Fruit fly (Drosophila melanogaster) whole organism, embryonic: Measurements from ENCODE around the gene CycG.

Experiments
- ATbp ChIP-seq: fragments of 200-800 bp; sonication (Bioruptor generic); optimal IDR thresholded peaks from 2 replicates; lab custom pipeline; 2017; ENCODE audit warnings: missing biosample characterization, mild to moderate bottlenecking, missing genetic modification characterization, missing genetic modification reagents
- Aef1 ChIP-seq: fragments of 200-800 bp; sonication (Bioruptor generic); IDR thresholded peaks from 3 replicates; pipeline ENCODE4 v1.3.6; 2022; ENCODE audit warnings: missing biosample characterization, missing genetic modification characterization
- Antp ChIP-seq: fragments of 200-800 bp; sonication (Bioruptor generic); optimal IDR thresholded peaks from 3 replicates; lab custom pipeline; 2016; ENCODE audit warnings: missing biosample characterization, missing genetic modification characterization
- B-H2 ChIP-seq: fragments of 200-800 bp; sonication (Bioruptor generic); optimal IDR thresholded peaks from 2 replicates; lab custom pipeline; 2018; ENCODE audit warnings: missing biosample characterization, mild to moderate bottlenecking, missing genetic modification characterization
- C15 ChIP-seq: fragments of 200-800 bp; sonication (Bioruptor generic); IDR thresholded peaks from 3 replicates; pipeline ENCODE4 v1.3.6; 2022; ENCODE audit warnings: missing biosample characterization, missing genetic modification characterization
- CG10274 ChIP-seq: fragments of 200-800 bp; sonication (Bioruptor generic); optimal IDR thresholded peaks from 3 replicates; lab custom pipeline; 2017; ENCODE audit warnings: missing biosample characterization, mild to moderate bottlenecking, missing genetic modification characterization
- CG11085 ChIP-seq: fragments of 200-800 bp; sonication (Bioruptor generic); IDR thresholded peaks from 2 replicates; pipeline ENCODE4 v1.3.6; 2022; ENCODE audit warnings: missing biosample characterization, missing genetic modification characterization
- CG11695 ChIP-seq: fragments of 200-800 bp; sonication (Bioruptor generic); IDR thresholded peaks from 3 replicates; pipeline ENCODE4 v1.3.6; 2022; ENCODE audit warnings: missing biosample characterization, missing genetic modification characterization
- CG12744 ChIP-seq: fragments of 200-800 bp; sonication (Bioruptor generic); optimal IDR thresholded peaks from 2 replicates; lab custom pipeline; 2016; ENCODE audit warnings: missing biosample characterization, missing genetic modification characterization
- CG14014 ChIP-seq: fragments of 200-800 bp; sonication (Bioruptor generic); IDR thresholded peaks from 2 replicates; pipeline ENCODE4 v1.3.6; 2022; ENCODE audit warnings: missing biosample characterization, missing genetic modification characterization
- CG14710 ChIP-seq: fragments of 200-800 bp; sonication (Bioruptor generic); optimal IDR thresholded peaks from 3 replicates; lab custom pipeline; 2019; ENCODE audit warnings: missing biosample characterization, mild to moderate bottlenecking, missing genetic modification characterization, moderate library complexity
- CG15011 ChIP-seq: fragments of 200-800 bp; sonication (Bioruptor generic); optimal IDR thresholded peaks from 3 replicates; lab custom pipeline; 2018; ENCODE audit warnings: missing biosample characterization, mild to moderate bottlenecking, missing genetic modification characterization
- CG17829 ChIP-seq: fragments of 200-800 bp; optimal IDR thresholded peaks from 2 replicates; lab custom pipeline; 2019; ENCODE audit warnings: missing biosample characterization, mild to moderate bottlenecking, missing genetic modification characterization, moderate library complexity
- CG18764 ChIP-seq: fragments of 200-800 bp; sonication (Bioruptor generic); optimal IDR thresholded peaks from 3 replicates; lab custom pipeline; 2016; ENCODE audit warnings: missing biosample characterization, missing genetic modification characterization
- CG30403 ChIP-seq: fragments of 200-800 bp; sonication (Bioruptor generic); optimal IDR thresholded peaks from 3 replicates; lab custom pipeline; 2016; ENCODE audit warnings: missing biosample characterization, missing genetic modification characterization
- CG3065 ChIP-seq: fragments of 200-800 bp; sonication (Bioruptor generic); optimal IDR thresholded peaks from 2 replicates; lab custom pipeline; 2016; ENCODE audit warnings: missing biosample characterization, missing genetic modification characterization
- CG34422 ChIP-seq: fragments of 200-800 bp; sonication (Bioruptor generic); IDR thresholded peaks from 3 replicates; pipeline ENCODE4 v1.3.6; 2022; ENCODE audit warnings: missing biosample characterization, missing genetic modification characterization
- CG7372 ChIP-seq: fragments of 200-800 bp; sonication (Bioruptor generic); IDR thresholded peaks from 2 replicates; pipeline ENCODE4 v1.3.6; 2022; ENCODE audit warnings: missing biosample characterization, missing genetic modification characterization
- CG7963 ChIP-seq: fragments of 200-800 bp; sonication (Bioruptor generic); IDR thresholded peaks from 3 replicates; pipeline ENCODE4 v1.3.6; 2022; ENCODE audit warnings: missing biosample characterization, missing genetic modification characterization; ENCODE audit not compliant: partially characterized antibody
- CG8281 ChIP-seq: fragments of 200-800 bp; sonication (Bioruptor generic); optimal IDR thresholded peaks from 2 replicates; lab custom pipeline; 2018; ENCODE audit warnings: missing biosample characterization, mild to moderate bottlenecking, missing genetic modification characterization, moderate library complexity
- CG8388 ChIP-seq: fragments of 200-800 bp; sonication (Bioruptor generic); optimal IDR thresholded peaks from 2 replicates; lab custom pipeline; 2019; ENCODE audit warnings: missing biosample characterization, mild to moderate bottlenecking, missing genetic modification characterization, moderate library complexity
- CG8765 ChIP-seq: fragments of 200-800 bp; sonication (Bioruptor generic); IDR thresholded peaks from 2 replicates; pipeline ENCODE4 v1.3.6; 2022; ENCODE audit warnings: missing biosample characterization, missing genetic modification characterization
- CG9609 ChIP-seq: fragments of 200-800 bp; sonication (Bioruptor generic); optimal IDR thresholded peaks from 3 replicates; lab custom pipeline; 2016; ENCODE audit warnings: missing biosample characterization, missing genetic modification characterization
- Dll ChIP-seq: fragments of 200-800 bp; sonication (Bioruptor generic); IDR thresholded peaks from 4 replicates; pipeline ENCODE4 v1.3.6; 2022; ENCODE audit warnings: missing biosample characterization, missing genetic modification characterization; ENCODE audit not compliant: partially characterized antibody
- Drgx ChIP-seq: fragments of 200-800 bp; sonication (Bioruptor generic); IDR thresholded peaks from 2 replicates; pipeline ENCODE4 v1.3.6; 2022; ENCODE audit warnings: missing biosample characterization, missing genetic modification characterization
- Ets65A ChIP-seq: fragments of 200-800 bp; sonication (Bioruptor generic); peaks from one replicate; lab custom pipeline; 2016; ENCODE audit warnings: missing biosample characterization, missing genetic modification characterization
- Mad ChIP-seq: fragments of 200-800 bp; sonication (Bioruptor generic); optimal IDR thresholded peaks from 2 replicates; lab custom pipeline; 2016; ENCODE audit warnings: missing biosample characterization, missing genetic modification characterization
- Mes4 ChIP-seq: fragments of 200-800 bp; sonication (Bioruptor generic); optimal IDR thresholded peaks from 2 replicates; lab custom pipeline; 2016; ENCODE audit warnings: missing biosample characterization, missing genetic modification characterization
- Opbp ChIP-seq: fragments of 200-800 bp; sonication (Bioruptor generic); IDR thresholded peaks from 3 replicates; pipeline ENCODE4 v1.3.6; 2022; ENCODE audit warnings: missing biosample characterization, missing genetic modification characterization; ENCODE audit not compliant: partially characterized antibody
- Ravus ChIP-seq: fragments of 200-800 bp; sonication (Bioruptor generic); IDR thresholded peaks from 2 replicates; pipeline ENCODE4 v1.3.6; 2022; ENCODE audit warnings: missing biosample characterization, missing genetic modification characterization
- Sry-δ ChIP-seq: fragments of 200-800 bp; sonication (Bioruptor generic); optimal IDR thresholded peaks from 2 replicates; lab custom pipeline; 2016; ENCODE audit warnings: missing biosample characterization, missing genetic modification characterization
- abd-A ChIP-seq: fragments of 200-800 bp; sonication (Bioruptor generic); optimal IDR thresholded peaks from 3 replicates; lab custom pipeline; 2019; ENCODE audit warnings: missing biosample characterization, mild to moderate bottlenecking, missing genetic modification characterization, moderate library complexity
- ac ChIP-seq: fragments of 200-800 bp; sonication (Bioruptor generic); optimal IDR thresholded peaks from 3 replicates; lab custom pipeline; 2017; ENCODE audit warnings: missing biosample characterization, mild to moderate bottlenecking, missing genetic modification characterization
- amos ChIP-seq: fragments of 200-800 bp; sonication (Bioruptor generic); IDR thresholded peaks from 2 replicates; pipeline ENCODE4 v1.3.6; 2022; ENCODE audit warnings: missing biosample characterization, missing genetic modification characterization; ENCODE audit not compliant: partially characterized antibody
- bsh ChIP-seq, 2 experiments: fragments of 200-800 bp; sonication (Bioruptor generic); optimal IDR thresholded peaks; 2 replicates each; lab custom pipeline; 2017 to 2018; ENCODE audit warnings: mild to moderate bottlenecking in 2 of 2, missing biosample characterization in 2 of 2, missing genetic modification characterization in 2 of 2, moderate library complexity in 1 of 2
- crol ChIP-seq: fragments of 200-800 bp; sonication (Bioruptor generic); IDR thresholded peaks from 2 replicates; pipeline ENCODE4 v1.3.6; 2022; ENCODE audit warnings: missing biosample characterization, missing genetic modification characterization
- dan ChIP-seq: fragments of 200-800 bp; sonication (Bioruptor generic); IDR thresholded peaks from 2 replicates; pipeline ENCODE4 v1.3.6; 2022; ENCODE audit warnings: missing biosample characterization, missing genetic modification characterization
- dmrt11E ChIP-seq: fragments of 200-800 bp; sonication (Bioruptor generic); optimal IDR thresholded peaks from 3 replicates; lab custom pipeline; 2018; ENCODE audit warnings: missing biosample characterization, mild to moderate bottlenecking, missing genetic modification characterization, moderate library complexity
- fru ChIP-seq: fragments of >200 bp; optimal IDR thresholded peaks from 2 replicates; lab custom pipeline; 2017
- hb ChIP-seq: fragments of 200-800 bp; sonication (Bioruptor generic); IDR thresholded peaks from 3 replicates; pipeline ENCODE4 v1.3.6; 2022; ENCODE audit warnings: missing biosample characterization, missing genetic modification characterization; ENCODE audit not compliant: partially characterized antibody
- hth ChIP-seq: fragments of >200 bp; optimal IDR thresholded peaks from 2 replicates; lab custom pipeline; 2017; ENCODE audit warnings: inconsistent platforms
- lbe ChIP-seq: fragments of 200-800 bp; sonication (Bioruptor generic); optimal IDR thresholded peaks from 2 replicates; lab custom pipeline; 2016; ENCODE audit warnings: missing biosample characterization, mild to moderate bottlenecking, missing genetic modification characterization
- lov ChIP-seq, 2 experiments: fragments of 200-800 bp in 1 of 2; fragments of >200 bp in 1 of 2; sonication (Bioruptor generic) in 1 of 2; IDR thresholded peaks in 1 of 2; optimal IDR thresholded peaks in 1 of 2; 2 replicates in 1 of 2; 3 replicates in 1 of 2; pipeline versions ENCODE4 v1.3.6 to Lab custom; 2017 to 2022; ENCODE audit warnings: missing biosample characterization in 1 of 2, missing genetic modification characterization in 1 of 2
- maf-S ChIP-seq: fragments of 200-800 bp; sonication (Bioruptor generic); optimal IDR thresholded peaks from 2 replicates; lab custom pipeline; 2016; ENCODE audit warnings: missing biosample characterization, missing genetic modification characterization
- nmo ChIP-seq: fragments of 200-800 bp; sonication (Bioruptor generic); optimal IDR thresholded peaks from 2 replicates; lab custom pipeline; 2018; ENCODE audit warnings: missing biosample characterization, mild to moderate bottlenecking, missing genetic modification characterization, moderate library complexity
- onecut ChIP-seq: fragments of 200-800 bp; sonication (Bioruptor generic); IDR thresholded peaks from 2 replicates; pipeline ENCODE4 v1.3.6; 2022; ENCODE audit warnings: missing biosample characterization, missing genetic modification characterization
- pum ChIP-seq: fragments of 200-800 bp; sonication (Bioruptor generic); optimal IDR thresholded peaks from 2 replicates; lab custom pipeline; 2016; ENCODE audit warnings: missing biosample characterization, missing genetic modification characterization
- run ChIP-seq: fragments of 200-800 bp; sonication (Bioruptor generic); optimal IDR thresholded peaks from 3 replicates; lab custom pipeline; 2018; ENCODE audit warnings: missing biosample characterization, mild to moderate bottlenecking, missing genetic modification characterization
- shn ChIP-seq: fragments of 200-800 bp; sonication (Bioruptor generic); optimal IDR thresholded peaks from 3 replicates; lab custom pipeline; 2016; ENCODE audit warnings: missing biosample characterization, missing genetic modification characterization
- stc ChIP-seq: fragments of 200-800 bp; sonication (Bioruptor generic); IDR thresholded peaks from 2 replicates; pipeline ENCODE4 v1.3.6; 2022; ENCODE audit warnings: missing biosample characterization, missing genetic modification characterization
- tap ChIP-seq: fragments of 200-800 bp; optimal IDR thresholded peaks from 3 replicates; lab custom pipeline; 2019; ENCODE audit warnings: missing biosample characterization, mild to moderate bottlenecking, missing genetic modification characterization, moderate library complexity

The CycG gene

dm6 chr3R:31588374-31588773, 24.1 kb downstream of the CycG start, which contains the start of gene CG1635 (continued):
- TF ChIP-seq CG3065 (GFP tag; lab: Kevin White, UChicago) (peak; percentile 95), CG18764 (GFP tag; lab: Kevin White, UChicago) (peak; percentile 97), hth (lab: Kevin White, UChicago) (no peak), CG8281 (tag; lab: Kevin White, UChicago) (peak; percentile 95), CG7963 (GFP tag; lab: Robert Waterston, UW) (peak; percentile 43; the same call in 1 of the 3 replicates), CG12744 (GFP tag; lab: Kevin White, UChicago) (peak; percentile 99), hb (GFP tag; lab: Robert Waterston, UW) (peak; percentile 54; the same call in 1 of the 3 replicates), CG8388 (GFP tag; lab: Kevin White, UChicago) (peak; percentile 99), CG11085 (GFP tag; lab: Robert Waterston, UW) (peak; percentile 98), dan (GFP tag; lab: Robert Waterston, UW) (peak; percentile 90), CG30403 (GFP tag; lab: Kevin White, UChicago) (peak; percentile 99), CG15011 (GFP tag; lab: Kevin White, UChicago) (peak; percentile 99), CG7372 (GFP tag; lab: Robert Waterston, UW) (peak; percentile 99), CG14710 (tag; lab: Kevin White, UChicago) (peak; percentile 98), abd-A (tag; lab: Kevin White, UChicago) (no peak), Mad (GFP tag; lab: Kevin White, UChicago) (peak; percentile 99), Sry-δ (GFP tag; lab: Kevin White, UChicago) (peak; percentile 72), Drgx (GFP tag; lab: Robert Waterston, UW) (peak; percentile 100), Dll (peak; percentile 72), C15 (peak; percentile 99), crol (GFP tag; lab: Robert Waterston, UW) (peak; percentile 85), CG9609 (GFP tag; lab: Kevin White, UChicago) (peak; percentile 97), maf-S (GFP tag; lab: Kevin White, UChicago) (peak; percentile 96), bsh (GFP tag; optimal IDR thresholded peaks at IDR 0.05; lab: Kevin White, UChicago) (peak; percentile 97 to 100), Aef1 (GFP tag; lab: Robert Waterston, UW) (peak; percentile 99), run (tag; lab: Kevin White, UChicago) (peak; percentile 99), shn (peak; percentile 97), tap (tag; lab: Kevin White, UChicago) (peak; percentile 100), CG10274 (GFP tag; lab: Kevin White, UChicago) (peak; percentile 94), stc (GFP tag; lab: Robert Waterston, UW) (peak; percentile 99), CG8765 (peak; percentile 98), amos (peak; percentile 58; the same call in 1 of the 2 replicates), Ravus (peak; percentile 98), ATbp (GFP tag; lab: Kevin White, UChicago) (peak; percentile 99), CG34422 (peak; percentile 99), Antp (GFP tag; lab: Kevin White, UChicago) (peak; percentile 91), Opbp (peak; percentile 50; the same call in 2 of the 3 replicates), CG11695 (GFP tag; lab: Robert Waterston, UW) (peak; percentile 99), lov (optimal IDR thresholded peaks at IDR 0.05; lab: Kevin White, UChicago) (no peak), lov (GFP tag; IDR thresholded peaks at IDR 0.05; lab: Robert Waterston, UW) (peak; percentile 98), ac (GFP tag; lab: Kevin White, UChicago) (peak; percentile 97), lbe (peak; percentile 97), CG17829 (peak; percentile 100), fru (lab: Kevin White, UChicago) (no peak), CG14014 (GFP tag; lab: Robert Waterston, UW) (peak; percentile 100), pum (GFP tag; lab: Kevin White, UChicago) (peak; percentile 97), Mes4 (GFP tag; lab: Kevin White, UChicago) (peak; percentile 98), B-H2 (GFP tag; lab: Kevin White, UChicago) (peak; percentile 100), onecut (peak; percentile 97), dmrt11E (tag; lab: Kevin White, UChicago) (peak; percentile 99), Ets65A (GFP tag; lab: Kevin White, UChicago) (peak; percentile 90), nmo (GFP tag; lab: Kevin White, UChicago) (peak; percentile 97)
